Worm (Caenorhabditis elegans): ENCODE measurements around the gene B0294.1.

B0294.1 gene

ce11 chrX:1857777-1858176, 39.4 kb downstream of the B0294.1 start:
- no peak for TF ChIP-seq ceh-58 (GFP tag; IDR thresholded peaks at IDR 0.05)
- TF ChIP-seq zim-3 (tag; optimal IDR thresholded peaks at IDR 0.05), result no peak
- TF ChIP-seq somi-1 (GFP tag; optimal IDR thresholded peaks at IDR 0.05), result no peak
- no peak for TF ChIP-seq attf-3 (GFP tag; conservative IDR thresholded peaks at IDR 0.05)

ce11 chrX:1856160-1856559, 41.0 kb downstream of the B0294.1 start, which contains the start of gene ceh-39:
Gene ceh-39, minus strand, starts transcription at chrX:1856172.
- TF ChIP-seq let-526 (GFP tag; IDR thresholded peaks at IDR 0.05) (0 out of 2 replicates have a peak, but pooled peaks have one; percentile 7), dpl-1 (GFP tag; optimal IDR thresholded peaks at IDR 0.05) (peak; percentile 41), cebp-1 (GFP tag; IDR thresholded peaks at IDR 0.05) (no peak), cebp-1 (tag; optimal IDR thresholded peaks at IDR 0.05) (peak; percentile 49), lin-26 (GFP tag; IDR thresholded peaks at IDR 0.05) (peak; percentile 61; the same call in 1 of the 2 replicates), lin-54 (GFP tag; optimal IDR thresholded peaks at IDR 0.05) (peak; percentile 23), lin-35 (GFP tag; optimal IDR thresholded peaks at IDR 0.05) (peak in 1 of 3 experiments; percentile 57), dox-1 (GFP tag; IDR thresholded peaks at IDR 0.05) (peak; percentile 67; the same call in 1 of the 2 replicates), madf-10 (tag; optimal IDR thresholded peaks at IDR 0.05) (no peak), ceh-27 (GFP tag; optimal IDR thresholded peaks at IDR 0.05) (peak; percentile 26), efl-1 (GFP tag; optimal IDR thresholded peaks at IDR 0.05) (peak; percentile 50), hmg-20 (GFP tag; IDR thresholded peaks at IDR 0.05) (0 out of 2 replicates have a peak, but pooled peaks have one; percentile 17), attf-5 (GFP tag; optimal IDR thresholded peaks at IDR 0.05) (peak; percentile 37), unc-62 (GFP tag; optimal IDR thresholded peaks at IDR 0.05) (no peak), mcd-1 (GFP tag; IDR thresholded peaks at IDR 0.05) (peak; percentile 88), hmg-1.2 (GFP tag; IDR thresholded peaks at IDR 0.05) (peak; percentile 87), egrh-3 (GFP tag; IDR thresholded peaks at IDR 0.05) (peak; percentile 76; the same call in 1 of the 2 replicates), madf-6 (GFP tag; IDR thresholded peaks at IDR 0.05) (peak; percentile 59), madf-3 (GFP tag; IDR thresholded peaks at IDR 0.05) (0 out of 2 replicates have a peak, but pooled peaks have one; percentile 63), D2030.7 (GFP tag; IDR thresholded peaks at IDR 0.05) (no peak), ztf-25 (GFP tag; IDR thresholded peaks at IDR 0.05) (no peak), ztf-18 (tag; optimal IDR thresholded peaks at IDR 0.05) (peak; percentile 14), tbx-9 (tag; optimal IDR thresholded peaks at IDR 0.05; ENCODE audit: borderline replicate concordance) (no peak), zfh-2 (GFP tag; conservative IDR thresholded peaks at IDR 0.05) (peak; percentile 95), attf-3 (GFP tag; conservative IDR thresholded peaks at IDR 0.05) (0 out of 2 replicates have a peak, but pooled peaks have one; percentile 14)

- TF ChIP-seq dpl-1 (GFP tag; optimal IDR thresholded peaks at IDR 0.05), result no peak
- TF ChIP-seq Y53G8AR.9 (GFP tag; conservative IDR thresholded peaks at IDR 0.05), result no peak
- TF ChIP-seq attf-3 (GFP tag; conservative IDR thresholded peaks at IDR 0.05), result no peak
- no peak for TF ChIP-seq somi-1 (GFP tag; optimal IDR thresholded peaks at IDR 0.05)
- no peak for TF ChIP-seq nfya-1 (tag; optimal IDR thresholded peaks at IDR 0.05; ENCODE audit: borderline replicate concordance, insufficient read depth)
- TF ChIP-seq attf-5 (GFP tag; optimal IDR thresholded peaks at IDR 0.05), result peak; percentile 21
- TF ChIP-seq ztf-3 (GFP tag; optimal IDR thresholded peaks at IDR 0.05), result no peak
- no peak for TF ChIP-seq F57A8.1 (GFP tag; optimal IDR thresholded peaks at IDR 0.05)
- TF ChIP-seq ztf-25 (GFP tag; IDR thresholded peaks at IDR 0.05), result no peak
- no peak for TF ChIP-seq atf-7 (tag; optimal IDR thresholded peaks at IDR 0.05)
- no peak for TF ChIP-seq bed-1 (GFP tag; IDR thresholded peaks at IDR 0.05)
- no peak for TF ChIP-seq F37B4.10 (GFP tag; IDR thresholded peaks at IDR 0.05)
- peak; percentile 14; the same call in 1 of the 2 replicates for TF ChIP-seq mcd-1 (GFP tag; IDR thresholded peaks at IDR 0.05)
- no peak for TF ChIP-seq F57C9.4 (tag; optimal IDR thresholded peaks at IDR 0.05)
- no peak for TF ChIP-seq F55B11.4 (tag; optimal IDR thresholded peaks at IDR 0.05; ENCODE audit: borderline replicate concordance, insufficient read depth)
- no peak for TF ChIP-seq nhr-90 (tag; optimal IDR thresholded peaks at IDR 0.05)
- TF ChIP-seq die-1 (tag; optimal IDR thresholded peaks at IDR 0.05), result no peak
- TF ChIP-seq ceh-27 (GFP tag; optimal IDR thresholded peaks at IDR 0.05), result peak; percentile 43
- TF ChIP-seq unc-62 (GFP tag; optimal IDR thresholded peaks at IDR 0.05), result no peak
- TF ChIP-seq ccch-3 (GFP tag; optimal IDR thresholded peaks at IDR 0.05), result no peak
- no peak for TF ChIP-seq ZK185.1 (tag; optimal IDR thresholded peaks at IDR 0.05; ENCODE audit: poor library complexity, severe bottlenecking)
These were observed 43.5 kb downstream of the B0294.1 start, which contains the start of gene T26C11.9 for ce11 chrX:1853596-1853995. Gene T26C11.9, minus strand, starts transcription at chrX:1853849.

Data from whole organism, young adult.